Worm (Caenorhabditis elegans) whole organism, L3 larva: ENCODE data around the gene exos-1.

Experiments
- R02D3.7 ChIP-seq: fragments of 150-350 bp; optimal IDR thresholded peaks from 2 replicates; lab custom pipeline; 2014; ENCODE audit warnings: missing biosample characterization, missing genetic modification characterization
- ZK546.5 ChIP-seq: sonication (generic microtip); optimal IDR thresholded peaks from 2 replicates; lab custom pipeline; 2017; ENCODE audit warnings: missing biosample characterization, missing genetic modification characterization
- aly-2 ChIP-seq: fragments of 150-350 bp; optimal IDR thresholded peaks from 2 replicates; lab custom pipeline; 2014; ENCODE audit warnings: missing biosample characterization, missing genetic modification characterization
- ama-1 ChIP-seq: fragments of 150-350 bp; optimal IDR thresholded peaks from 2 replicates; lab custom pipeline; 2018
- ceh-16 ChIP-seq: sonication (generic microtip); optimal IDR thresholded peaks from 2 replicates; lab custom pipeline; 2017; ENCODE audit warnings: missing biosample characterization, missing genetic modification characterization
- ceh-28 ChIP-seq: fragments of 150-350 bp; optimal IDR thresholded peaks from 2 replicates; lab custom pipeline; 2014; ENCODE audit warnings: missing biosample characterization, missing genetic modification reagents, missing genetic modification characterization
- ceh-82 ChIP-seq: fragments of 150-350 bp; optimal IDR thresholded peaks from 2 replicates; lab custom pipeline; 2014; ENCODE audit warnings: missing biosample characterization, missing genetic modification characterization
- ceh-9 ChIP-seq: sonication (generic microtip); optimal IDR thresholded peaks from 2 replicates; lab custom pipeline; 2018; ENCODE audit warnings: missing biosample characterization, missing genetic modification characterization
- daf-12 ChIP-seq: fragments of 150-350 bp; optimal IDR thresholded peaks from 2 replicates; lab custom pipeline; 2014; ENCODE audit warnings: missing biosample characterization, missing genetic modification reagents, missing genetic modification characterization
- egl-27 ChIP-seq: sonication (generic microtip); optimal IDR thresholded peaks from 4 replicates; lab custom pipeline; 2017; ENCODE audit warnings: missing biosample characterization, missing genetic modification reagents, missing genetic modification characterization
- egl-5 ChIP-seq: fragments of 150-350 bp; optimal IDR thresholded peaks from 2 replicates; lab custom pipeline; 2017; ENCODE audit warnings: missing biosample characterization, missing genetic modification reagents, missing genetic modification characterization, inconsistent platforms
- elt-1 ChIP-seq: fragments of 150-350 bp; optimal IDR thresholded peaks from 2 replicates; lab custom pipeline; 2014; ENCODE audit warnings: missing biosample characterization, missing genetic modification characterization
- elt-2 ChIP-seq: sonication (generic microtip); optimal IDR thresholded peaks from 2 replicates; lab custom pipeline; 2016; ENCODE audit warnings: missing genetic modification reagents, mild to moderate bottlenecking, missing genetic modification characterization, missing compliant biosample characterization
- elt-3 ChIP-seq, 3 experiments: fragments of 150-350 bp in 1 of 3; sonication (generic microtip) in 2 of 3; optimal IDR thresholded peaks; 2 replicates in 2 of 3; 4 replicates in 1 of 3; lab custom pipeline; 2014 to 2017; ENCODE audit warnings: missing biosample characterization in 3 of 3, missing genetic modification characterization in 3 of 3
- eor-1 ChIP-seq, 2 experiments: fragments of 150-350 bp; optimal IDR thresholded peaks; 2 replicates each; lab custom pipeline; 2014 to 2018; ENCODE audit warnings: missing biosample characterization in 2 of 2, missing genetic modification characterization in 2 of 2
- fkh-10 ChIP-seq: sonication (generic microtip); optimal IDR thresholded peaks from 2 replicates; lab custom pipeline; 2017; ENCODE audit warnings: missing biosample characterization, missing genetic modification reagents, missing genetic modification characterization
- fkh-2 ChIP-seq: fragments of 150-350 bp; optimal IDR thresholded peaks from 2 replicates; lab custom pipeline; 2014; ENCODE audit warnings: missing biosample characterization, missing genetic modification reagents, missing genetic modification characterization
- fos-1 ChIP-seq: fragments of 150-350 bp; optimal IDR thresholded peaks from 2 replicates; lab custom pipeline; 2014; ENCODE audit warnings: missing biosample characterization, missing genetic modification characterization
- hmg-11 ChIP-seq: sonication (generic microtip); optimal IDR thresholded peaks from 2 replicates; lab custom pipeline; 2016; ENCODE audit warnings: missing genetic modification characterization, missing compliant biosample characterization
- jun-1 ChIP-seq: fragments of 150-350 bp; optimal IDR thresholded peaks from 2 replicates; lab custom pipeline; 2014; ENCODE audit warnings: missing biosample characterization, missing genetic modification reagents, missing genetic modification characterization
- lin-15B ChIP-seq: fragments of 150-350 bp; optimal IDR thresholded peaks from 2 replicates; lab custom pipeline; 2014; ENCODE audit warnings: missing biosample characterization, missing genetic modification characterization
- lin-39 ChIP-seq: fragments of 150-350 bp; optimal IDR thresholded peaks from 2 replicates; lab custom pipeline; 2018; ENCODE audit warnings: missing biosample characterization, missing genetic modification reagents, missing genetic modification characterization
- lsy-12 ChIP-seq: sonication (generic microtip); optimal IDR thresholded peaks from 2 replicates; lab custom pipeline; 2016; ENCODE audit warnings: mild to moderate bottlenecking, missing genetic modification characterization, missing compliant biosample characterization
- mdl-1 ChIP-seq: fragments of 150-350 bp; optimal IDR thresholded peaks from 2 replicates; lab custom pipeline; 2014; ENCODE audit warnings: missing biosample characterization, missing genetic modification characterization
- mml-1 ChIP-seq: fragments of 150-350 bp; sonication (generic microtip); optimal IDR thresholded peaks from 3 replicates; lab custom pipeline; 2014; ENCODE audit warnings: missing biosample characterization, missing genetic modification characterization
- nfya-1 ChIP-seq: sonication (generic microtip); optimal IDR thresholded peaks from 2 replicates; lab custom pipeline; 2017; ENCODE audit warnings: missing genetic modification characterization, mild to moderate bottlenecking, missing compliant biosample characterization, antibody characterized with exemption, moderate library complexity; ENCODE audit not compliant: insufficient read depth
- nhr-11 ChIP-seq: fragments of 150-350 bp; optimal IDR thresholded peaks from 2 replicates; lab custom pipeline; 2014; ENCODE audit warnings: missing biosample characterization, missing genetic modification characterization
- nhr-12 ChIP-seq: fragments of 150-350 bp; optimal IDR thresholded peaks from 2 replicates; lab custom pipeline; 2014; ENCODE audit warnings: missing biosample characterization, missing genetic modification characterization
- nhr-23 ChIP-seq: fragments of 150-350 bp; optimal IDR thresholded peaks from 2 replicates; lab custom pipeline; 2014; ENCODE audit warnings: missing biosample characterization, missing genetic modification reagents, missing genetic modification characterization
- nhr-237 ChIP-seq: fragments of 150-350 bp; optimal IDR thresholded peaks from 2 replicates; lab custom pipeline; 2014; ENCODE audit warnings: missing biosample characterization, missing genetic modification characterization
- nhr-25 ChIP-seq: sonication (generic microtip); optimal IDR thresholded peaks from 2 replicates; lab custom pipeline; 2017; ENCODE audit warnings: missing biosample characterization, missing genetic modification characterization
- nhr-28 ChIP-seq: fragments of 150-350 bp; optimal IDR thresholded peaks from 2 replicates; lab custom pipeline; 2014; ENCODE audit warnings: missing biosample characterization, missing genetic modification characterization
- nhr-43 ChIP-seq: sonication (generic microtip); optimal IDR thresholded peaks from 2 replicates; lab custom pipeline; 2016; ENCODE audit warnings: mild to moderate bottlenecking, missing genetic modification characterization, missing compliant biosample characterization; ENCODE audit not compliant: poor library complexity, severe bottlenecking
- nhr-67 ChIP-seq: fragments of 150-350 bp; optimal IDR thresholded peaks from 2 replicates; lab custom pipeline; 2014; ENCODE audit warnings: missing biosample characterization, missing genetic modification characterization
- nhr-76 ChIP-seq: fragments of 150-350 bp; sonication (generic microtip); optimal IDR thresholded peaks from 5 replicates; lab custom pipeline; 2014; ENCODE audit warnings: missing biosample characterization, missing genetic modification characterization
- nhr-77 ChIP-seq: fragments of 150-350 bp; optimal IDR thresholded peaks from 2 replicates; lab custom pipeline; 2014; ENCODE audit warnings: missing biosample characterization, missing genetic modification characterization
- pha-4 ChIP-seq: fragments of 150-350 bp; optimal IDR thresholded peaks from 2 replicates; lab custom pipeline; 2014; ENCODE audit warnings: missing biosample characterization, missing genetic modification reagents, missing genetic modification characterization
- pqm-1 ChIP-seq: fragments of 150-350 bp; optimal IDR thresholded peaks from 2 replicates; lab custom pipeline; 2017; ENCODE audit warnings: missing biosample characterization, missing genetic modification characterization, inconsistent platforms
- sea-2 ChIP-seq: fragments of 150-350 bp; sonication (generic microtip); optimal IDR thresholded peaks from 4 replicates; lab custom pipeline; 2014; ENCODE audit warnings: missing biosample characterization, missing genetic modification reagents, missing genetic modification characterization
- skn-1 ChIP-seq: fragments of 150-350 bp; optimal IDR thresholded peaks from 2 replicates; lab custom pipeline; 2014; ENCODE audit warnings: missing biosample characterization, missing genetic modification characterization
- snpc-4 ChIP-seq: fragments of 150-350 bp; optimal IDR thresholded peaks from 2 replicates; lab custom pipeline; 2014; ENCODE audit warnings: missing biosample characterization, missing genetic modification characterization
- tbx-2 ChIP-seq: sonication (generic microtip); optimal IDR thresholded peaks from 2 replicates; lab custom pipeline; 2016; ENCODE audit warnings: mild to moderate bottlenecking, missing genetic modification characterization, missing compliant biosample characterization
- unc-39 ChIP-seq: sonication (generic microtip); optimal IDR thresholded peaks from 4 replicates; lab custom pipeline; 2017; ENCODE audit warnings: missing biosample characterization, missing genetic modification characterization
- unc-62 ChIP-seq: fragments of 150-350 bp; sonication (generic microtip); optimal IDR thresholded peaks from 4 replicates; lab custom pipeline; 2014; ENCODE audit warnings: missing biosample characterization, missing genetic modification reagents, missing genetic modification characterization
- zag-1 ChIP-seq: fragments of 150-350 bp; optimal IDR thresholded peaks from 2 replicates; lab custom pipeline; 2014; ENCODE audit warnings: missing biosample characterization, missing genetic modification characterization
- ztf-11 ChIP-seq: fragments of 150-350 bp; optimal IDR thresholded peaks from 2 replicates; lab custom pipeline; 2014; ENCODE audit warnings: missing biosample characterization, missing genetic modification characterization
- ztf-4 ChIP-seq: fragments of 150-350 bp; optimal IDR thresholded peaks from 2 replicates; lab custom pipeline; 2014; ENCODE audit warnings: missing biosample characterization, missing genetic modification characterization

Gene exos-1

DNA sequence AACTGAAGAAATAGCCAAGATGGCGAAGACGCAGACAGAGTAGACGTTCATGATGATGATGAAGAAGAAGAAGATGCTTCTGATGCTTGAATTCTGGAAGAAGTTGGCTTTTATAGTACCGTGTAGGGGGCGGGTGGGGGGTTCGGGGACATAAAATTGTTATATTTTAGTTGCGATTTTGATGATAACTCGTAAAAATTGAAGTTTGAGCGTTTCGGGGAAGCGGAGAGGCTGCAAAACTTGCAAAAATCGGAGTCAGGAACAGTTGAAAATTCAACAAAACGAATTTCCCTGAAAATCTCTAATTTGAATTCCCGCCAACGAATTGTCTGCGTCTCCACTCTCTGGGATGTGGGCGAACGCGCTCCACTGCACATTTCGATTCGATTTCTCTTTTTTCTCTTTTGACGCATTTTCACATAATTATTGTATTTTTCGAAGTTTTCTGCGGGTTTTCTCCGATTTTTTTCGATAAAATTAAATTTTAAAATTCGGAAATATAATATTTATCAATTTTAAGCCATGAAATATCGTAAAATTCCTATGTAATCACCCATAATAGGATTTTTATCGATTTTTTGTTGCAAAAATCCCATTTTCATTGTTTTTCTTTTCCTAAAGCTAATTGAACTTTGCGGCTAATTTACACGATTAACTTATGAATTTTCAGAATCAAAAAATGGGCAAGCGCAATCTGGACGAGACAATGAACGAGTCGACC, 1.1 kb upstream of the exos-1 start, which contains the start of the genes fipr-17 and Y48A6B.3:
Gene fipr-17, minus strand, starts transcription at position 51 of the 721 bp plus-strand sequence.
Gene Y48A6B.3, plus strand, starts transcription at position 671 of the 721 bp plus-strand sequence.
- TF ChIP-seq unc-62 (GFP tag; lab: Kevin White, UChicago) (no peak), nhr-43 (peak; percentile 66), zag-1 (no peak), jun-1 (tag; lab: Kevin White, UChicago) (no peak), ceh-16 (tag; lab: Kevin White, UChicago) (no peak), ztf-11 (tag; lab: Kevin White, UChicago) (no peak), nfya-1 (tag; lab: Kevin White, UChicago) (peak; percentile 91), egl-5 (tag; lab: Kevin White, UChicago) (peak; percentile 32), nhr-28 (tag; lab: Kevin White, UChicago) (no peak), mml-1 (tag; lab: Kevin White, UChicago) (no peak), nhr-11 (tag; lab: Kevin White, UChicago) (no peak), ztf-4 (tag; lab: Kevin White, UChicago) (no peak), snpc-4 (tag; lab: Kevin White, UChicago) (peak; percentile 83), lin-15B (tag; lab: Kevin White, UChicago) (peak; percentile 96), hmg-11 (tag; lab: Kevin White, UChicago) (peak; percentile 76), ZK546.5 (no peak), fos-1 (no peak), eor-1 (tag; optimal IDR thresholded peaks at IDR 0.05; lab: Kevin White, UChicago) (no peak), lin-39 (peak; percentile 91), fkh-2 (tag; lab: Kevin White, UChicago) (no peak), nhr-67 (tag; lab: Kevin White, UChicago) (no peak), skn-1 (tag; lab: Kevin White, UChicago) (peak; percentile 88), ceh-9 (no peak), sea-2 (GFP tag; lab: Kevin White, UChicago) (no peak), mdl-1 (no peak), pha-4 (tag; lab: Kevin White, UChicago) (peak; percentile 96), unc-39 (no peak), tbx-2 (tag; lab: Kevin White, UChicago) (no peak), aly-2 (no peak), nhr-77 (no peak), daf-12 (tag; lab: Kevin White, UChicago) (no peak), lsy-12 (no peak), nhr-12 (tag; lab: Kevin White, UChicago) (no peak), pqm-1 (tag; lab: Kevin White, UChicago) (peak; percentile 17), fkh-10 (GFP tag; lab: Kevin White, UChicago) (no peak), ceh-82 (no peak), ama-1 (lab: Kevin White, UChicago) (peak; percentile 80), nhr-76 (tag; lab: Kevin White, UChicago) (no peak), ceh-28 (tag; lab: Kevin White, UChicago) (peak; percentile 48), nhr-237 (tag; lab: Kevin White, UChicago) (no peak), elt-3 (tag; optimal IDR thresholded peaks at IDR 0.05; lab: Kevin White, UChicago) (no peak), nhr-23 (tag; lab: Kevin White, UChicago) (peak; percentile 83), elt-2 (tag; lab: Kevin White, UChicago) (peak; percentile 43), nhr-25 (peak; percentile 75), elt-1 (tag; lab: Kevin White, UChicago) (no peak), R02D3.7 (tag; lab: Kevin White, UChicago) (peak; percentile 62), egl-27 (tag; lab: Kevin White, UChicago) (no peak)
